Fruit fly (Drosophila melanogaster): ENCODE results near the gene CG33725.

- TF ChIP-seq psq (optimal IDR thresholded peaks at IDR 0.05) (no peak), Sin3A (optimal IDR thresholded peaks at IDR 0.05) (no peak)
Observed at dm6 chr3L:12447501-12447900, 34.9 kb upstream of the CG33725 start.
